Worm (Caenorhabditis elegans): Measurements from ENCODE around the gene clpp-1.

The clpp-1 gene

DNA sequence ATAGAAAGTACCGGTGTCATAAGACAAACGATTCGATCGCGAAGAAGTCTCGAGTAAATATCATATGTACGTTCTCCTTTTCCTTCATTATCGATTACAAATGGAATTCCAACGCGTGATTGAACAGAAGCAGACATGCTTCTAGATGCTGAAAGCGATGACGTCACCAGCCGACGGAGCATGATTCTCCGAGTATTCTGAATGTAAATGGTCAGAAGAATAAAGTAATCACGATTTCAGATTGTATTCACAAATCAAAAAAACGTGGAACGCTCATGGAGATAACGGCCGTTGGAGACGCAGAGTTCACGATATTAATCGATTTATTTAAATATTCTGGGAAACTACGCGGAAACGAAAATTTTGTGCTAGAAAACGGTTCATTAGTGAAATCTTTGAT, at the start of gene clpp-1:
TSS of gene clpp-1 (minus strand) at position 197 of the 400 bp plus-strand sequence.
- no peak for TF ChIP-seq ham-2 (GFP tag; optimal IDR thresholded peaks at IDR 0.05)
- no peak for TF ChIP-seq lin-32 (GFP tag; optimal IDR thresholded peaks at IDR 0.05)
- TF ChIP-seq zip-8 (tag; optimal IDR thresholded peaks at IDR 0.05): peak; percentile 17

- TF ChIP-seq tbx-8 (GFP tag; optimal IDR thresholded peaks at IDR 0.05): no peak
- no peak for TF ChIP-seq ceh-39 (tag; optimal IDR thresholded peaks at IDR 0.05)
- no peak for TF ChIP-seq mep-1 (tag; optimal IDR thresholded peaks at IDR 0.05)
- no peak for TF ChIP-seq nhr-2 (tag; optimal IDR thresholded peaks at IDR 0.05)
- no peak for TF ChIP-seq mls-2 (tag; optimal IDR thresholded peaks at IDR 0.05)
- no peak for TF ChIP-seq mab-5 (tag; optimal IDR thresholded peaks at IDR 0.05)
- no peak for TF ChIP-seq nhr-237 (tag; optimal IDR thresholded peaks at IDR 0.05)
Observed at ce11 chrII:10351963-10352362, 49.3 kb upstream of the clpp-1 start, which contains the start of gene C07E3.8. TSS of gene C07E3.8 (plus strand) at chrII:10352263.

DNA sequence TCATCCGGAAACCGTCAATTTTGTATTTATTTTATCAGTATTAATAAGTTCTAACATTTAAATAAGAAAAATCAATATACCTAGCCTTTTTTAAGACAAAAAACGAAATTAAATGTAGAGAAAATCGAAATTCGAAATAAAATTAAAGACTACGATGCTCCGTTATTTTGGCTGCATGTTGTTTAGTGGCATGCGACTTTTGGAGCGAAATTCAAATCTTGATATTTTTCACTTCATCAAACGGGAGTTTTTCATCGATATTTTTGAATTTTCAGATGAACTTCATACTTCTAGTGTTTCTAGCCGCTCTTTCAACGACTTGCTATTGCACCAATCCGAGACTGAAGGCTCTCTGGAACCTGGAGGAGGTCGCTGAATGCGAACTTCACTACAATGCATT, 47.8 kb upstream of the clpp-1 start, which contains the start of gene C07E3.9:
TSS of gene C07E3.9 (plus strand) at position 270 of the 400 bp plus-strand sequence.
- TF ChIP-seq ceh-39 (tag; optimal IDR thresholded peaks at IDR 0.05) (no peak), flh-1 (GFP tag; optimal IDR thresholded peaks at IDR 0.05) (no peak), pha-4 (tag; optimal IDR thresholded peaks at IDR 0.05) (no peak), zip-8 (tag; optimal IDR thresholded peaks at IDR 0.05) (no peak), mls-2 (tag; optimal IDR thresholded peaks at IDR 0.05) (no peak), ceh-43 (GFP tag; optimal IDR thresholded peaks at IDR 0.05) (no peak), nhr-2 (tag; optimal IDR thresholded peaks at IDR 0.05) (no peak), drap-1 (GFP tag; optimal IDR thresholded peaks at IDR 0.05) (no peak), ces-1 (GFP tag; optimal IDR thresholded peaks at IDR 0.05) (peak; percentile 87), ham-2 (GFP tag; optimal IDR thresholded peaks at IDR 0.05) (no peak), elt-3 (tag; optimal IDR thresholded peaks at IDR 0.05) (no peak), blmp-1 (tag; optimal IDR thresholded peaks at IDR 0.05) (no peak), nhr-237 (tag; optimal IDR thresholded peaks at IDR 0.05) (peak; percentile 40), nhr-28 (tag; optimal IDR thresholded peaks at IDR 0.05) (no peak), lsy-2 (tag; optimal IDR thresholded peaks at IDR 0.05) (peak; percentile 56), bed-3 (GFP tag; optimal IDR thresholded peaks at IDR 0.05) (no peak), ceh-83 (GFP tag; optimal IDR thresholded peaks at IDR 0.05) (no peak), nhr-12 (tag; optimal IDR thresholded peaks at IDR 0.05) (no peak), M03D4.4 (tag; optimal IDR thresholded peaks at IDR 0.05) (no peak)

DNA sequence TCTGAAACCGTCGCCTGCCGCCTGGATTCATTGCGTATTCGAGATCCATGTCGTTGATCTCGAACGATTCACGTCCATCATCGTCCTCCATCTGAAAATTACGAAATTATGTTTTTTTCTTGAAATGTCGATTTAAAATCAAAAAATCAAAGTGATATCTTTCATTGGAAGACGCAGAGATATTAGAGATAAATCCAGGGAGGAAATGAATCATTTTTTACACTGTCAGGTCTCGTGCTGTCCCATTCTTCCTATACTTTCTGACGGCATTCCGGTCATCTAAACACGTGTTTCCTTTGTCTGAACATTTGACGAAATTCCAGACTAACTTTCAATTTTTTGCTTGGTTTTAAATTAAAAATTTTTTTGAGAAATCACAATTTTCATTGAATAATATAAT, 47.3 kb upstream of the clpp-1 start, which contains the start of gene stip-1:
TSS of gene stip-1 (minus strand) at position 98 of the 400 bp plus-strand sequence.
- TF ChIP-seq tbx-8 (GFP tag; optimal IDR thresholded peaks at IDR 0.05) (no peak), bed-3 (GFP tag; optimal IDR thresholded peaks at IDR 0.05) (no peak), drap-1 (GFP tag; optimal IDR thresholded peaks at IDR 0.05) (no peak), lin-32 (GFP tag; optimal IDR thresholded peaks at IDR 0.05) (no peak), lsy-2 (tag; optimal IDR thresholded peaks at IDR 0.05) (no peak), elt-1 (tag; optimal IDR thresholded peaks at IDR 0.05; ENCODE audit: borderline replicate concordance, insufficient read depth) (no peak), elt-3 (tag; optimal IDR thresholded peaks at IDR 0.05) (no peak), cnd-1 (tag; optimal IDR thresholded peaks at IDR 0.05) (no peak)

ce11 chrII:10346075-10346474, 43.4 kb upstream of the clpp-1 start, which contains the start of gene C07E3.10:
TSS of gene C07E3.10 (plus strand) at chrII:10346375.
- TF ChIP-seq zip-8 (tag; optimal IDR thresholded peaks at IDR 0.05): no peak
- no peak for TF ChIP-seq tbx-8 (GFP tag; optimal IDR thresholded peaks at IDR 0.05)
- no peak for TF ChIP-seq pha-4 (tag; optimal IDR thresholded peaks at IDR 0.05)
- TF ChIP-seq blmp-1 (tag; optimal IDR thresholded peaks at IDR 0.05): no peak
- no peak for TF ChIP-seq ztf-11 (tag; optimal IDR thresholded peaks at IDR 0.05)
- TF ChIP-seq lin-13 (tag; optimal IDR thresholded peaks at IDR 0.05): no peak
- TF ChIP-seq drap-1 (GFP tag; optimal IDR thresholded peaks at IDR 0.05): no peak
- no peak for TF ChIP-seq flh-1 (GFP tag; optimal IDR thresholded peaks at IDR 0.05)

DNA sequence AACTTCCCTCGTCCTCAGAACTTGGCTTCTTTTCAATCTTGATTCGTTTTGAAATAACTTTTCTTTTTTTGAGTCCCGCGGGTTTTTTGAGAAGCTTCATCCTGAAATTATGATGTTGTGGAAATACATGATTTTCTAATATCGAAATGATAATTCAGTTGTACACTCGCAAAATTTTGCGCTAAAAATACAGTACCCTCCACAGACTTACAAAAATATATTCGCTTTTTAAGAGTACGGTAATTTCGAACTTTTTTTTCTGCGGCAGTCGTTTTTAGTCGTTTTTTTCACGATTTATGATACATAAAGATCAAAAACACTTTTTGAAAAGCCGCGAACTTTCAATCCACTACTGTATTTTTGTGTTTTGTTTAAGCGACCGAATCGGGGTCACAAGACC, 42.4 kb upstream of the clpp-1 start, which contains the start of gene pro-2:
TSS of gene pro-2 (minus strand) at position 101 of the 400 bp plus-strand sequence.
- no peak for TF ChIP-seq elt-1 (tag; optimal IDR thresholded peaks at IDR 0.05; ENCODE audit: borderline replicate concordance, insufficient read depth)
- no peak for TF ChIP-seq hlh-1 (tag; optimal IDR thresholded peaks at IDR 0.05)
- no peak for TF ChIP-seq ham-2 (GFP tag; optimal IDR thresholded peaks at IDR 0.05)
- no peak for TF ChIP-seq ceh-39 (tag; optimal IDR thresholded peaks at IDR 0.05)
- TF ChIP-seq drap-1 (GFP tag; optimal IDR thresholded peaks at IDR 0.05): no peak
- TF ChIP-seq ztf-11 (tag; optimal IDR thresholded peaks at IDR 0.05): no peak
- no peak for TF ChIP-seq unc-120 (tag; optimal IDR thresholded peaks at IDR 0.05; ENCODE audit: poor library complexity, severe bottlenecking)
- TF ChIP-seq bed-3 (GFP tag; optimal IDR thresholded peaks at IDR 0.05): no peak
- no peak for TF ChIP-seq cnd-1 (tag; optimal IDR thresholded peaks at IDR 0.05)
- no peak for TF ChIP-seq mls-2 (tag; optimal IDR thresholded peaks at IDR 0.05)
- no peak for TF ChIP-seq elt-3 (tag; optimal IDR thresholded peaks at IDR 0.05)
- TF ChIP-seq M03D4.4 (tag; optimal IDR thresholded peaks at IDR 0.05): no peak
- no peak for TF ChIP-seq nhr-12 (tag; optimal IDR thresholded peaks at IDR 0.05)
- no peak for TF ChIP-seq flh-1 (GFP tag; optimal IDR thresholded peaks at IDR 0.05)
- TF ChIP-seq mab-5 (tag; optimal IDR thresholded peaks at IDR 0.05): no peak
- TF ChIP-seq sptf-1 (tag; optimal IDR thresholded peaks at IDR 0.05): no peak
- TF ChIP-seq zip-8 (tag; optimal IDR thresholded peaks at IDR 0.05): no peak
- TF ChIP-seq snpc-4 (tag; optimal IDR thresholded peaks at IDR 0.05): no peak
- TF ChIP-seq mep-1 (tag; optimal IDR thresholded peaks at IDR 0.05): no peak
